Worm (Caenorhabditis elegans) whole organism, L1 larva: Measurements from ENCODE around the gene C29A12.6.

Source experiments
- ceh-82 ChIP-seq, 3 experiments: fragments of 150-350 bp in 1 of 3; sonication (generic microtip) in 2 of 3; optimal IDR thresholded peaks; 2 replicates each; lab custom pipeline; 2014 to 2017; ENCODE audit warnings: missing biosample characterization in 3 of 3, missing genetic modification characterization in 3 of 3
- ceh-88 ChIP-seq: fragments of 200-800 bp; sonication (Bioruptor generic); IDR thresholded peaks from 2 replicates; pipeline ENCODE4 v1.3.6; 2022; ENCODE audit warnings: missing genetic modification characterization, missing compliant biosample characterization
- efl-1 ChIP-seq, 4 experiments: fragments of 150-350 bp; optimal IDR thresholded peaks in 3 of 4; peaks in 1 of 4; 1 replicate in 1 of 4; 2 replicates in 3 of 4; lab custom pipeline; 2014; ENCODE audit warnings: missing biosample characterization in 2 of 4, missing genetic modification characterization in 2 of 4, missing genetic modification reagents in 2 of 4
- efl-3 ChIP-seq: fragments of 200-800 bp; sonication (Bioruptor generic); optimal IDR thresholded peaks from 2 replicates; lab custom pipeline; 2018; ENCODE audit warnings: mild to moderate bottlenecking, missing genetic modification characterization, missing compliant biosample characterization
- egl-27 ChIP-seq, 2 experiments: fragments of 150-350 bp in 1 of 2; sonication (generic microtip); optimal IDR thresholded peaks; 3 replicates each; lab custom pipeline; 2017 to 2018; ENCODE audit warnings: missing biosample characterization in 2 of 2, missing genetic modification characterization in 2 of 2, missing genetic modification reagents in 2 of 2
- elt-2 ChIP-seq: sonication (generic microtip); optimal IDR thresholded peaks from 2 replicates; lab custom pipeline; 2016; ENCODE audit warnings: missing genetic modification characterization, mild to moderate bottlenecking, inconsistent platforms, missing compliant biosample characterization, missing genetic modification reagents
- ets-5 ChIP-seq: fragments of 200-800 bp; sonication (Bioruptor generic); IDR thresholded peaks from 2 replicates; pipeline ENCODE4 v1.3.6; 2022; ENCODE audit warnings: missing genetic modification characterization, missing compliant biosample characterization
- hlh-17 ChIP-seq: fragments of 200-800 bp; sonication (Bioruptor generic); optimal IDR thresholded peaks from 2 replicates; lab custom pipeline; 2018; ENCODE audit warnings: missing genetic modification characterization, mild to moderate bottlenecking, missing compliant biosample characterization, moderate library complexity, borderline replicate concordance
- hlh-4 ChIP-seq: sonication (generic microtip); optimal IDR thresholded peaks from 2 replicates; lab custom pipeline; 2016; ENCODE audit warnings: mild to moderate bottlenecking, missing genetic modification characterization, missing compliant biosample characterization
- isw-1 ChIP-seq: fragments of 200-800 bp; sonication (Bioruptor generic); IDR thresholded peaks from 2 replicates; pipeline ENCODE4 v1.3.6; 2022; ENCODE audit warnings: missing genetic modification characterization, missing compliant biosample characterization
- lin-13 ChIP-seq: fragments of 150-350 bp; optimal IDR thresholded peaks from 2 replicates; lab custom pipeline; 2014; ENCODE audit warnings: missing biosample characterization, missing genetic modification reagents, missing genetic modification characterization
- lin-14 ChIP-seq: fragments of 200-800 bp; sonication (Bioruptor generic); optimal IDR thresholded peaks from 2 replicates; lab custom pipeline; 2018; ENCODE audit warnings: mild to moderate bottlenecking, missing genetic modification characterization, moderate library complexity, missing compliant biosample characterization
- lin-15B ChIP-seq: fragments of 150-350 bp; sonication (generic microtip); optimal IDR thresholded peaks from 3 replicates; lab custom pipeline; 2014; ENCODE audit warnings: missing biosample characterization, missing genetic modification characterization
- lin-35 ChIP-seq, 2 experiments: fragments of 150-350 bp; optimal IDR thresholded peaks; 2 replicates each; lab custom pipeline; 2014; ENCODE audit warnings: missing biosample characterization in 2 of 2, missing genetic modification characterization in 2 of 2, missing genetic modification reagents in 2 of 2
- lir-3 ChIP-seq: sonication (generic microtip); optimal IDR thresholded peaks from 2 replicates; lab custom pipeline; 2016; ENCODE audit warnings: mild to moderate bottlenecking, missing genetic modification characterization, moderate library complexity, missing compliant biosample characterization; ENCODE audit not compliant: poor library complexity
- lsy-2 ChIP-seq, 2 experiments: fragments of 150-350 bp; optimal IDR thresholded peaks; 2 replicates each; lab custom pipeline; 2014; ENCODE audit warnings: missing biosample characterization in 2 of 2, missing genetic modification characterization in 2 of 2
- mab-9 ChIP-seq: fragments of 200-800 bp; sonication (Bioruptor generic); IDR thresholded peaks from 2 replicates; pipeline ENCODE4 v1.3.6; 2022; ENCODE audit warnings: missing genetic modification reagents, missing genetic modification characterization, missing compliant biosample characterization
- mdl-1 ChIP-seq, 2 experiments: fragments of 150-350 bp; optimal IDR thresholded peaks; 2 replicates each; lab custom pipeline; 2014 to 2017; ENCODE audit warnings: missing biosample characterization in 2 of 2, missing genetic modification characterization in 2 of 2, inconsistent platforms in 1 of 2
- mep-1 ChIP-seq: fragments of 150-350 bp; optimal IDR thresholded peaks from 2 replicates; lab custom pipeline; 2014; ENCODE audit warnings: missing biosample characterization, missing genetic modification characterization
- nhr-12 ChIP-seq: sonication (generic microtip); optimal IDR thresholded peaks from 2 replicates; lab custom pipeline; 2017; ENCODE audit warnings: missing biosample characterization, missing genetic modification characterization
- nhr-19 ChIP-seq: fragments of 200-800 bp; sonication (Bioruptor generic); conservative IDR thresholded peaks from 2 replicates; pipeline ENCODE4 v1.3.6; 2022; ENCODE audit warnings: missing genetic modification characterization, missing compliant biosample characterization
- nhr-20 ChIP-seq: sonication (generic microtip); optimal IDR thresholded peaks from 2 replicates; lab custom pipeline; 2016; ENCODE audit warnings: mild to moderate bottlenecking, missing genetic modification characterization, missing compliant biosample characterization
- nhr-237 ChIP-seq: fragments of 150-350 bp; optimal IDR thresholded peaks from 2 replicates; lab custom pipeline; 2014; ENCODE audit warnings: missing biosample characterization, missing genetic modification characterization
- nhr-71 ChIP-seq: sonication (generic microtip); optimal IDR thresholded peaks from 2 replicates; lab custom pipeline; 2016; ENCODE audit warnings: mild to moderate bottlenecking, missing genetic modification characterization, moderate library complexity, missing compliant biosample characterization
- nhr-90 ChIP-seq: sonication (generic microtip); optimal IDR thresholded peaks from 2 replicates; lab custom pipeline; 2016; ENCODE audit warnings: mild to moderate bottlenecking, missing genetic modification characterization, missing compliant biosample characterization; ENCODE audit not compliant: poor library complexity
- pag-3 ChIP-seq: sonication (generic microtip); optimal IDR thresholded peaks from 2 replicates; lab custom pipeline; 2017; ENCODE audit warnings: missing genetic modification characterization, mild to moderate bottlenecking, missing compliant biosample characterization, antibody characterized with exemption, borderline replicate concordance; ENCODE audit not compliant: insufficient read depth
- pax-3 ChIP-seq: fragments of 200-800 bp; sonication (Bioruptor generic); optimal IDR thresholded peaks from 2 replicates; lab custom pipeline; 2018; ENCODE audit warnings: mild to moderate bottlenecking, missing genetic modification characterization, moderate library complexity, missing compliant biosample characterization
- pqm-1 ChIP-seq: sonication (generic microtip); optimal IDR thresholded peaks from 3 replicates; lab custom pipeline; 2017; ENCODE audit warnings: missing biosample characterization, missing genetic modification characterization
- sptf-1 ChIP-seq: fragments of 150-350 bp; optimal IDR thresholded peaks from 2 replicates; lab custom pipeline; 2014; ENCODE audit warnings: missing biosample characterization, missing genetic modification characterization
- sup-37 ChIP-seq: fragments of 200-800 bp; sonication (Bioruptor generic); optimal IDR thresholded peaks from 2 replicates; lab custom pipeline; 2018; ENCODE audit warnings: mild to moderate bottlenecking, missing genetic modification characterization, missing compliant biosample characterization
- tlp-1 ChIP-seq: fragments of 150-350 bp; optimal IDR thresholded peaks from 2 replicates; lab custom pipeline; 2014; ENCODE audit warnings: missing biosample characterization, missing genetic modification characterization
- unc-62 ChIP-seq: fragments of 150-350 bp; optimal IDR thresholded peaks from 2 replicates; lab custom pipeline; 2014; ENCODE audit warnings: missing biosample characterization, missing genetic modification reagents, missing genetic modification characterization
- ztf-4 ChIP-seq: fragments of 150-350 bp; optimal IDR thresholded peaks from 2 replicates; lab custom pipeline; 2014; ENCODE audit warnings: missing biosample characterization, missing genetic modification characterization

C29A12.6 gene

DNA sequence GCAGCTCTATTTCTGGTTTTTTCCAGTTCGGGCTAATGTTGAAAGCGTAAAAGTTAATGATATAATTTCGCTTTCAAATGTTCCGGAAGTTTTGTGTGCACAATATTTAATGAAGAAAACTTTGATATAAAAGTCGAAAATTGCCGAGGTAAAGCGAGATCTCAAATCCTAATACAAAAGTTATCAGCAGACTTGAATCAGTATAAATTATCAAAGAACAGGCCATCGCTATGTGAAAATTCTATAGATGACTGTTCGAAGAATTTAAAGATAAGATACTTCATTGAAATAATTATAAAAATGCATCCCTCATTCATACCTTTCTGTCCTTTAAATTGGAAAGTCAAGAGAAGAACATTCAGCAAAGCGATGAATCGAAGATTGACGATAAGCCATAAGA lies at the start of gene C29A12.6:
Gene C29A12.6, plus strand, starts transcription at position 301 of the 400 bp plus-strand sequence.
- TF ChIP-seq egl-27 (tag; optimal IDR thresholded peaks at IDR 0.05; lab: Kevin White, UChicago) (no peak), mep-1 (tag; lab: Kevin White, UChicago) (no peak), mab-9 (GFP tag; lab: Robert Waterston, UW) (no peak), sptf-1 (tag; lab: Kevin White, UChicago) (no peak), ztf-4 (no peak), lsy-2 (tag; optimal IDR thresholded peaks at IDR 0.05; lab: Kevin White, UChicago) (no peak), nhr-237 (tag; lab: Kevin White, UChicago) (no peak), lin-13 (GFP tag; lab: Kevin White, UChicago) (no peak), unc-62 (no peak), hlh-4 (tag; lab: Kevin White, UChicago) (no peak), lin-15B (tag; lab: Kevin White, UChicago) (no peak), lir-3 (tag; lab: Kevin White, UChicago) (no peak)

DNA sequence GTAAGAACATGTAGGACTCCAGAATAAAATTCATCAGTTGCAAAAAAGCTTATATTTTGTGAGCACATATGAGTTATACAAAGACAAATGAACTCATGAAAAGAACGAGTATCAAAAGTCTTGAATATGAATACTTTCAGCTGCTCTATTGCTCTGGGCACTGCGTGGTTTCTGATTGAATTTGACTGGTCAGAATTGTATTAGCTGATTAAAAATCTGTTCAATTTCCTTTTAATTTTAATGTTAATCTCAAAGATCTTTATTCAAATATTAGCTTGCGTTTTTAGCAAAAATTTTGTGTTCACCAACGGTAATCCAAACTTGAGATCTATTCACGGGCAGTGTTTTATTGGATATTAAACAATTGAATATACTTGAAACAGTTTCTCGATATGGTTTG lies 48.9 kb upstream of the C29A12.6 start, which contains the start of gene srh-184:
Gene srh-184, minus strand, starts transcription at position 101 of the 400 bp plus-strand sequence.
- TF ChIP-seq nhr-20 (tag; lab: Kevin White, UChicago): no peak
- TF ChIP-seq lin-13 (GFP tag; lab: Kevin White, UChicago): no peak
- no peak for TF ChIP-seq isw-1 (GFP tag; lab: Robert Waterston, UW)
- TF ChIP-seq hlh-17 (GFP tag; lab: Kevin White, UChicago): no peak
- TF ChIP-seq ceh-82 (tag; optimal IDR thresholded peaks at IDR 0.05; lab: Kevin White, UChicago): no peak
- TF ChIP-seq efl-3 (GFP tag; lab: Kevin White, UChicago): no peak
- TF ChIP-seq sup-37: no peak
- TF ChIP-seq lin-35 (GFP tag; optimal IDR thresholded peaks at IDR 0.05; lab: Kevin White, UChicago): no peak
- TF ChIP-seq ets-5: no peak
- no peak for TF ChIP-seq pag-3
- TF ChIP-seq ceh-88 (GFP tag; lab: Robert Waterston, UW): no peak

DNA sequence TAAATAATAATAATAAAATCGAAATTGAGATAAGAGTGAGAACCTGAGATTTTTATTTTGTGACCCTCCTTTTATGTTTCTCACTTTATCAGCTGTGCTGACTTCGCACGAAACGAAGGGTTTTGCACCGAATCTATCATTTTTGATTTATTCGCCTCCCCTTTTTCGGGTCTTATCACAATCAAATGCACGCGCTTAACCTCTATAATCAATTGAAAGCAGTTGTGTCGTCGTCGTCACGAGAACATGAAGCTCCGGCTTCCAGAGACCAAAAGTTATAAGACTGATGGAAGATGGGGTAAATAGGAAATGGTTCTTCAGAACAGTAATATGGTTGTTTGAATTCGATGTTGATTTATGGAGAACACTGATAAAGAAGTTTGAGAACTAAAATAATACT lies 45.8 kb upstream of the C29A12.6 start, which contains the start of gene D1054.18:
Gene D1054.18, minus strand, starts transcription at position 45 of the 400 bp plus-strand sequence.
- TF ChIP-seq nhr-71 (tag; lab: Kevin White, UChicago) (peak; percentile 25), nhr-20 (tag; lab: Kevin White, UChicago) (peak; percentile 0), lin-14 (GFP tag; lab: Kevin White, UChicago) (no peak), efl-1 (optimal IDR thresholded peaks at IDR 0.05; lab: Kevin White, UChicago) (no peak), efl-1 (GFP tag; optimal IDR thresholded peaks at IDR 0.05 in 1 of 2; lab: Kevin White, UChicago) (peak in 1 of 2 experiments; percentile 75), sup-37 (no peak), lin-35 (GFP tag; optimal IDR thresholded peaks at IDR 0.05; lab: Kevin White, UChicago) (peak in 1 of 2 experiments; percentile 28), pqm-1 (tag; lab: Kevin White, UChicago) (peak; percentile 59), nhr-90 (peak; percentile 12), elt-2 (tag; lab: Kevin White, UChicago) (peak; percentile 94), nhr-19 (GFP tag; lab: Robert Waterston, UW) (no peak), mdl-1 (tag; optimal IDR thresholded peaks at IDR 0.05; lab: Kevin White, UChicago) (peak in 1 of 2 experiments; percentile 15)

DNA sequence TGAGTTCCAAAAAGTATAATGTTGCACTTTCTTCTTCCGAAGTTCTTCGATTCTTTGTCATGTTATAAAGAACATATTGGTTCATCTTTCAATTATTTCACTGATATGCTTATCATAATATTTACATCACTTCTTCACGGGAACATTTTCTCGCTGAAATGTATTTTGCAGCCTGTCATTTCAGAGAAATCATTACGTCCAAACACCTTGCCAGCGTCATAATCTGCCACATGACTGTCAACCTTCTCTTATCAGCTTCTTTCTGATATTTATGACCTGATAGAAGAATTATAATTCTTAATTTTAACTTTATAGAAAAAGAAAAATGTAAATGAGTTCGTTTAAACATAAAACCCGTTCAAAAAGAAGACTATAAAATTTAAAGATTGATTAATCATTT lies 44.9 kb upstream of the C29A12.6 start:
- TF ChIP-seq tlp-1 (tag; lab: Kevin White, UChicago): no peak
- peak in 1 of 2 experiments; percentile 12 for TF ChIP-seq lin-35 (GFP tag; optimal IDR thresholded peaks at IDR 0.05; lab: Kevin White, UChicago)
- no peak for TF ChIP-seq nhr-12 (tag; lab: Kevin White, UChicago)
- peak; percentile 76 for TF ChIP-seq pqm-1 (tag; lab: Kevin White, UChicago)
- peak; percentile 98 for TF ChIP-seq elt-2 (tag; lab: Kevin White, UChicago)
- peak; percentile 41 for TF ChIP-seq nhr-90
- TF ChIP-seq nhr-20 (tag; lab: Kevin White, UChicago): peak; percentile 10
- peak; percentile 47 for TF ChIP-seq nhr-71 (tag; lab: Kevin White, UChicago)
- TF ChIP-seq pax-3: no peak
